Worm (Caenorhabditis elegans) whole organism, L4 larva: ENCODE data around the gene npp-8.

Source experiments
- F44E2.7 ChIP-seq: fragments of 200-800 bp; sonication (Bioruptor generic); IDR thresholded peaks from 2 replicates; pipeline ENCODE4 v2.1.2; 2022; ENCODE audit warnings: missing genetic modification characterization, missing compliant biosample characterization
- T20F7.1 ChIP-seq: fragments of 200-800 bp; sonication (Bioruptor generic); optimal IDR thresholded peaks from 2 replicates; lab custom pipeline; 2018; ENCODE audit warnings: mild to moderate bottlenecking, missing genetic modification characterization, missing compliant biosample characterization
- Y105C5A.15 ChIP-seq: fragments of 200-800 bp; sonication (Bioruptor generic); IDR thresholded peaks from 2 replicates; pipeline ENCODE4 v1.3.6; 2022; ENCODE audit warnings: missing genetic modification characterization, missing compliant biosample characterization
- Y48G9A.11 ChIP-seq: fragments of 200-800 bp; sonication (Bioruptor generic); IDR thresholded peaks from 2 replicates; pipeline ENCODE4 v1.3.6; 2022; ENCODE audit warnings: missing genetic modification reagents, missing genetic modification characterization, missing compliant biosample characterization
- ZK337.2 ChIP-seq: fragments of 200-800 bp; sonication (Bioruptor generic); IDR thresholded peaks from 2 replicates; pipeline ENCODE4 v1.3.6; 2022; ENCODE audit warnings: missing genetic modification reagents, missing genetic modification characterization, missing compliant biosample characterization
- attf-4 ChIP-seq: sonication (generic microtip); optimal IDR thresholded peaks from 3 replicates; lab custom pipeline; 2017; ENCODE audit warnings: missing biosample characterization, missing genetic modification characterization
- ceh-32 ChIP-seq: sonication (generic microtip); optimal IDR thresholded peaks from 2 replicates; lab custom pipeline; 2016; ENCODE audit warnings: mild to moderate bottlenecking, missing genetic modification characterization, missing compliant biosample characterization; ENCODE audit not compliant: poor library complexity
- ceh-82 ChIP-seq: sonication (generic microtip); optimal IDR thresholded peaks from 2 replicates; lab custom pipeline; 2017; ENCODE audit warnings: missing biosample characterization, missing genetic modification characterization
- ces-1 ChIP-seq: fragments of 150-350 bp; sonication (generic microtip); optimal IDR thresholded peaks from 4 replicates; lab custom pipeline; 2014; ENCODE audit warnings: missing biosample characterization, missing genetic modification reagents, missing genetic modification characterization
- daf-16 ChIP-seq, 3 experiments: sonication (generic microtip); optimal IDR thresholded peaks; 2 replicates each; lab custom pipeline; 2016 to 2017; ENCODE audit warnings: missing genetic modification characterization in 3 of 3, missing genetic modification reagents in 3 of 3, mild to moderate bottlenecking in 2 of 3, missing compliant biosample characterization in 2 of 3, missing biosample characterization in 1 of 3, moderate library complexity in 1 of 3
- daf-19 ChIP-seq: fragments of 200-800 bp; sonication (Bioruptor generic); conservative IDR thresholded peaks from 2 replicates; pipeline ENCODE4 v1.3.6; 2022; ENCODE audit warnings: missing genetic modification characterization, missing compliant biosample characterization
- daf-8 ChIP-seq: fragments of 200-800 bp; sonication (Bioruptor generic); IDR thresholded peaks from 2 replicates; pipeline ENCODE4 v1.3.6; 2022; ENCODE audit warnings: missing genetic modification characterization, missing compliant biosample characterization
- dmd-8 ChIP-seq: fragments of 200-800 bp; sonication (Bioruptor generic); IDR thresholded peaks from 2 replicates; pipeline ENCODE4 v1.3.6; 2022; ENCODE audit warnings: missing genetic modification characterization, missing compliant biosample characterization
- dmd-9 ChIP-seq: fragments of 200-800 bp; sonication (Bioruptor generic); IDR thresholded peaks from 2 replicates; pipeline ENCODE4 v1.3.6; 2022; ENCODE audit warnings: missing genetic modification reagents, missing genetic modification characterization, missing compliant biosample characterization
- duxl-1 ChIP-seq: sonication (generic microtip); optimal IDR thresholded peaks from 2 replicates; lab custom pipeline; 2016; ENCODE audit warnings: mild to moderate bottlenecking, missing genetic modification characterization, moderate library complexity, missing compliant biosample characterization; ENCODE audit not compliant: poor library complexity
- fkh-10 ChIP-seq: fragments of 150-350 bp; optimal IDR thresholded peaks from 2 replicates; lab custom pipeline; 2014; ENCODE audit warnings: missing biosample characterization, missing genetic modification reagents, missing genetic modification characterization
- hif-1 ChIP-seq, 2 experiments: sonication (generic microtip); optimal IDR thresholded peaks; 2 replicates each; lab custom pipeline; 2016 to 2017; ENCODE audit warnings: missing compliant biosample characterization in 2 of 2, missing genetic modification characterization in 2 of 2, missing genetic modification reagents in 2 of 2, missing genotype in 2 of 2, mild to moderate bottlenecking in 1 of 2
- hlh-11 ChIP-seq: fragments of 200-800 bp; sonication (Bioruptor generic); optimal IDR thresholded peaks from 2 replicates; lab custom pipeline; 2018; ENCODE audit warnings: mild to moderate bottlenecking, missing genetic modification characterization, missing compliant biosample characterization
- hlh-30 ChIP-seq: sonication (generic microtip); optimal IDR thresholded peaks from 2 replicates; lab custom pipeline; 2017; ENCODE audit warnings: antibody characterized with exemption, mild to moderate bottlenecking, missing genetic modification characterization, missing compliant biosample characterization; ENCODE audit not compliant: insufficient read depth
- hmg-1.1 ChIP-seq: fragments of 200-800 bp; sonication (Bioruptor generic); IDR thresholded peaks from 2 replicates; pipeline ENCODE4 v1.3.6; 2022; ENCODE audit warnings: missing genetic modification reagents, missing genetic modification characterization, missing compliant biosample characterization
- jun-1 ChIP-seq: fragments of 150-350 bp; optimal IDR thresholded peaks from 2 replicates; lab custom pipeline; 2014; ENCODE audit warnings: missing biosample characterization, missing genetic modification reagents, missing genetic modification characterization
- lim-7 ChIP-seq: fragments of 200-800 bp; sonication (Bioruptor generic); IDR thresholded peaks from 2 replicates; pipeline ENCODE4 v1.3.6; 2022; ENCODE audit warnings: missing genetic modification characterization, missing compliant biosample characterization
- lin-13 ChIP-seq: fragments of 150-350 bp; optimal IDR thresholded peaks from 2 replicates; lab custom pipeline; 2014; ENCODE audit warnings: missing biosample characterization, missing genetic modification reagents, missing genetic modification characterization
- lin-15B ChIP-seq: fragments of 150-350 bp; sonication (generic microtip); optimal IDR thresholded peaks from 3 replicates; lab custom pipeline; 2014; ENCODE audit warnings: missing biosample characterization, missing genetic modification characterization
- lin-29 ChIP-seq: fragments of 200-800 bp; sonication (Bioruptor generic); IDR thresholded peaks from 2 replicates; pipeline ENCODE4 v1.3.6; 2022; ENCODE audit warnings: missing genetic modification reagents, missing genetic modification characterization, missing compliant biosample characterization
- lin-39 ChIP-seq: fragments of 150-350 bp; optimal IDR thresholded peaks from 2 replicates; lab custom pipeline; 2014; ENCODE audit warnings: missing biosample characterization, missing genetic modification reagents, missing genetic modification characterization
- lsy-2 ChIP-seq, 2 experiments: fragments of 150-350 bp in 1 of 2; sonication (generic microtip) in 1 of 2; optimal IDR thresholded peaks; 2 replicates each; lab custom pipeline; 2014 to 2017; ENCODE audit warnings: missing biosample characterization in 2 of 2, missing genetic modification characterization in 2 of 2
- madf-5 ChIP-seq, 2 experiments: fragments of 200-800 bp; sonication (Bioruptor generic); IDR thresholded peaks; 2 replicates each; pipeline ENCODE4 v1.3.6; 2022; ENCODE audit warnings: missing compliant biosample characterization in 2 of 2, missing genetic modification characterization in 2 of 2
- mdl-1 ChIP-seq, 2 experiments: fragments of 150-350 bp in 1 of 2; sonication (generic microtip) in 1 of 2; optimal IDR thresholded peaks; 2 replicates each; lab custom pipeline; 2014 to 2017; ENCODE audit warnings: missing biosample characterization in 2 of 2, missing genetic modification characterization in 2 of 2
- mdt-29 ChIP-seq: fragments of 200-800 bp; sonication (Bioruptor generic); IDR thresholded peaks from 2 replicates; pipeline ENCODE4 v1.3.6; 2022; ENCODE audit warnings: missing genetic modification reagents, missing genetic modification characterization, missing compliant biosample characterization
- mxl-3 ChIP-seq: fragments of 200-800 bp; sonication (Bioruptor generic); optimal IDR thresholded peaks from 2 replicates; lab custom pipeline; 2018; ENCODE audit warnings: mild to moderate bottlenecking, missing genetic modification characterization, missing compliant biosample characterization
- nhr-10 ChIP-seq: fragments of 150-350 bp; optimal IDR thresholded peaks from 2 replicates; lab custom pipeline; 2014; ENCODE audit warnings: missing biosample characterization, missing genetic modification characterization
- nhr-102 ChIP-seq: sonication (generic microtip); optimal IDR thresholded peaks from 2 replicates; lab custom pipeline; 2016; ENCODE audit warnings: mild to moderate bottlenecking, missing genetic modification characterization, moderate library complexity, missing compliant biosample characterization
- nhr-237 ChIP-seq: sonication (generic microtip); optimal IDR thresholded peaks from 2 replicates; lab custom pipeline; 2017; ENCODE audit warnings: missing biosample characterization, missing genetic modification characterization
- nhr-25 ChIP-seq: sonication (generic microtip); optimal IDR thresholded peaks from 2 replicates; lab custom pipeline; 2017; ENCODE audit warnings: missing genetic modification characterization, mild to moderate bottlenecking, missing compliant biosample characterization, antibody characterized with exemption, moderate library complexity, borderline replicate concordance; ENCODE audit not compliant: insufficient read depth
- nhr-48 ChIP-seq: sonication (generic microtip); optimal IDR thresholded peaks from 2 replicates; lab custom pipeline; 2016; ENCODE audit warnings: mild to moderate bottlenecking, missing genetic modification characterization, missing compliant biosample characterization
- nhr-76 ChIP-seq: fragments of 150-350 bp; optimal IDR thresholded peaks from 2 replicates; lab custom pipeline; 2014; ENCODE audit warnings: missing biosample characterization, missing genetic modification characterization
- nhr-77 ChIP-seq: fragments of 150-350 bp; optimal IDR thresholded peaks from 2 replicates; lab custom pipeline; 2014; ENCODE audit warnings: missing biosample characterization, missing genetic modification characterization
- pha-4 ChIP-seq, 2 experiments: fragments of 150-350 bp in 1 of 2; fragments of 200-800 bp in 1 of 2; sonication (Bioruptor generic) in 1 of 2; IDR thresholded peaks in 1 of 2; optimal IDR thresholded peaks in 1 of 2; 2 replicates each; pipeline versions ENCODE4 v1.3.6 to Lab custom; 2014 to 2022; ENCODE audit warnings: missing genetic modification characterization in 2 of 2, missing genetic modification reagents in 2 of 2, missing biosample characterization in 1 of 2, missing compliant biosample characterization in 1 of 2
- pqm-1 ChIP-seq: sonication (generic microtip); optimal IDR thresholded peaks from 2 replicates; lab custom pipeline; 2017; ENCODE audit warnings: missing biosample characterization, missing genetic modification characterization
- saeg-2 ChIP-seq: fragments of 200-800 bp; sonication (Bioruptor generic); IDR thresholded peaks from 2 replicates; pipeline ENCODE4 v1.3.6; 2022; ENCODE audit warnings: missing genetic modification reagents, missing genetic modification characterization, missing compliant biosample characterization
- skn-1 ChIP-seq: fragments of 150-350 bp; optimal IDR thresholded peaks from 2 replicates; lab custom pipeline; 2014; ENCODE audit warnings: missing biosample characterization, missing genetic modification characterization
- spr-1 ChIP-seq: sonication (generic microtip); optimal IDR thresholded peaks from 2 replicates; lab custom pipeline; 2016; ENCODE audit warnings: mild to moderate bottlenecking, missing genetic modification characterization, missing compliant biosample characterization
- spr-3 ChIP-seq: fragments of 200-800 bp; sonication (Bioruptor generic); optimal IDR thresholded peaks from 2 replicates; lab custom pipeline; 2018; ENCODE audit warnings: mild to moderate bottlenecking, missing genetic modification characterization, missing compliant biosample characterization
- tag-97 ChIP-seq: fragments of 200-800 bp; sonication (Bioruptor generic); IDR thresholded peaks from 2 replicates; pipeline ENCODE4 v1.3.6; 2022; ENCODE audit warnings: missing genetic modification characterization, missing compliant biosample characterization
- tra-1 ChIP-seq: fragments of 200-800 bp; sonication (Bioruptor generic); IDR thresholded peaks from 2 replicates; pipeline ENCODE4 v1.3.6; 2022; ENCODE audit warnings: missing genetic modification reagents, missing genetic modification characterization, missing compliant biosample characterization
- unc-39 ChIP-seq: sonication (generic microtip); optimal IDR thresholded peaks from 2 replicates; lab custom pipeline; 2017; ENCODE audit warnings: missing biosample characterization, missing genetic modification characterization
- zfp-2 ChIP-seq: sonication (generic microtip); optimal IDR thresholded peaks from 2 replicates; lab custom pipeline; 2016; ENCODE audit warnings: mild to moderate bottlenecking, missing genetic modification characterization, missing compliant biosample characterization
- ztf-7 ChIP-seq: fragments of 150-350 bp; optimal IDR thresholded peaks from 2 replicates; lab custom pipeline; 2014; ENCODE audit warnings: missing biosample characterization, missing genetic modification characterization

npp-8 gene

DNA sequence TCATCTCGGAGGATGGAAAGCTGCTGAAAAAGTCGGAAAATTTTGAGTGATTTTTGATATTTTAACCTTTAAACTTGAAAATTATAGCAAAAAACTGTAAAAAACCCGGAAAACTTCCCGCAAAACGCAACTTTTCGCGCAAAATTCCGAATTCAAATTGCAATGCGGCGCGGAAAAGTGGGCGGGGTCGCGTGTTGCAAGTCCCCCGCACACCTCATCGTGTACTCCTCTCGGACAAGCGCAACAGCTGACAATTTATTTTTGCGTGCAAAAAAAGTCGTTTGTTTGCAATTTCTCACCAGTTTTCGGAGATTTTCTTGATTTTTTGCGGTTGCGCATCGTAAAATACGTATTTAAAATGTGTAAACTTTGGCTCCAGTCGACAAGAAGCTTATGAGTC is at the start of gene npp-8 (continued):
- TF ChIP-seq dmd-9 (GFP tag; lab: Robert Waterston, UW) (peak; percentile 70; the same call in 1 of the 2 replicates), spr-1 (tag; lab: Kevin White, UChicago) (peak; percentile 83), ztf-7 (tag; lab: Kevin White, UChicago) (peak; percentile 73), ceh-82 (tag; lab: Kevin White, UChicago) (no peak), nhr-76 (tag; lab: Kevin White, UChicago) (no peak), nhr-237 (no peak), hlh-11 (tag; lab: Kevin White, UChicago) (peak; percentile 99), daf-19 (GFP tag; lab: Robert Waterston, UW) (no peak), mdl-1 (tag; optimal IDR thresholded peaks at IDR 0.05; lab: Kevin White, UChicago) (peak in 1 of 2 experiments; percentile 33), nhr-48 (tag; lab: Kevin White, UChicago) (peak; percentile 59), saeg-2 (GFP tag; lab: Robert Waterston, UW) (0 out of 2 replicates have a peak, but pooled peaks have one; percentile 67), Y105C5A.15 (GFP tag; lab: Robert Waterston, UW) (no peak), hif-1 (tag; optimal IDR thresholded peaks at IDR 0.05; lab: Kevin White, UChicago) (peak in 1 of 2 experiments; percentile 85), hmg-1.1 (GFP tag; lab: Robert Waterston, UW) (peak; percentile 83), hlh-30 (tag; lab: Kevin White, UChicago) (peak; percentile 90), attf-4 (tag; lab: Kevin White, UChicago) (no peak), F44E2.7 (GFP tag; lab: Robert Waterston, UW) (no peak), unc-39 (no peak), T20F7.1 (GFP tag; lab: Kevin White, UChicago) (no peak), daf-16 (GFP tag; optimal IDR thresholded peaks at IDR 0.05; lab: Kevin White, UChicago) (peak; percentile 10 to 63), daf-16 (tag; optimal IDR thresholded peaks at IDR 0.05; lab: Kevin White, UChicago) (peak; percentile 45), ceh-32 (tag; lab: Kevin White, UChicago) (no peak), mdt-29 (GFP tag; lab: Robert Waterston, UW) (peak; percentile 27; the same call in 1 of the 2 replicates), lin-39 (tag; lab: Kevin White, UChicago) (no peak), fkh-10 (GFP tag; lab: Kevin White, UChicago) (peak; percentile 71), lin-13 (GFP tag; lab: Kevin White, UChicago) (peak; percentile 91), nhr-10 (tag; lab: Kevin White, UChicago) (no peak), spr-3 (peak; percentile 86), ces-1 (no peak), dmd-8 (GFP tag; lab: Robert Waterston, UW) (no peak), nhr-102 (tag; lab: Kevin White, UChicago) (peak; percentile 88), tra-1 (GFP tag; lab: Robert Waterston, UW) (peak; percentile 60; the same call in 1 of the 2 replicates), lsy-2 (tag; optimal IDR thresholded peaks at IDR 0.05; lab: Kevin White, UChicago) (peak in 1 of 2 experiments; percentile 88), tag-97 (no peak), skn-1 (tag; lab: Kevin White, UChicago) (no peak), duxl-1 (tag; lab: Kevin White, UChicago) (peak; percentile 88), mxl-3 (GFP tag; lab: Kevin White, UChicago) (peak; percentile 64), zfp-2 (peak; percentile 33), nhr-77 (tag; lab: Kevin White, UChicago) (peak; percentile 81), daf-8 (GFP tag; lab: Robert Waterston, UW) (no peak), ZK337.2 (0 out of 2 replicates have a peak, but pooled peaks have one; percentile 32), jun-1 (tag; lab: Kevin White, UChicago) (no peak), Y48G9A.11 (GFP tag; lab: Robert Waterston, UW) (peak; percentile 27; the same call in 1 of the 2 replicates), madf-5 (GFP tag; IDR thresholded peaks at IDR 0.05; lab: Robert Waterston, UW) (peak in 1 of 2 experiments; percentile 48; a peak in 1 of 4 replicates), nhr-25 (tag; lab: Kevin White, UChicago) (peak; percentile 67), lim-7 (GFP tag; lab: Robert Waterston, UW) (no peak), pqm-1 (tag; lab: Kevin White, UChicago) (peak; percentile 30), lin-15B (peak; percentile 43), lin-29 (GFP tag; lab: Robert Waterston, UW) (0 out of 2 replicates have a peak, but pooled peaks have one; percentile 58), pha-4 (GFP tag; IDR thresholded peaks at IDR 0.05; lab: Robert Waterston, UW) (peak; percentile 86), pha-4 (tag; optimal IDR thresholded peaks at IDR 0.05; lab: Kevin White, UChicago) (no peak)
